Worm (Caenorhabditis elegans): Measurements from ENCODE around the gene nhr-223.
"Not testable (repeated sequence)": the region's sequence is repeated elsewhere in the genome, so short reads cannot be mapped to it uniquely, and the experiment has no call there.

Gene nhr-223

DNA sequence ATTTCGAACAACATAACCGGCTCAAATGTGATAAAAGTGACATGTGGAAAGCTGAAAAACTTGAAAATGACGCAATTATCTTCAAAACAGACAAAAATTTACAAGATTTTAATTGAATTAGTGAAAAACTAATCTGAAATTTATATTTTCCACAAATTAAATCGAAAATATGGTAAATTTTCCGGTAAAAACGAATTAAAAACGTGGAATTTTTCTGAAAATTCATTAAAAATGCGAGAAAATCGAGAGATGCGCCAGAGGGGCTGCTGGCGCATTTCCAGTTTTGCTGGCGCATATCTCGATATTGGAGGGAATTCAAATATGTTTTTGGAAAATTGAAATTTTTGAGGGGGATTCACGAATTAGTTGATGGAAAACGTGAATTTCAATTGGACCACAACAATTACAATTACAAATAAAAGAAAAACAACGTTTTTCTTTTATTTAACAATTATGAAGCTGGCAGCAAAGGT, 30.0 kb upstream of the nhr-223 start, which contains the start of the genes haf-3 and F57A10.2 (continued):
- peak; percentile 75 for TF ChIP-seq ZK185.1 (tag; optimal IDR thresholded peaks at IDR 0.05; ENCODE audit: poor library complexity, severe bottlenecking)
- peak; percentile 93 for TF ChIP-seq lin-40 (tag; optimal IDR thresholded peaks at IDR 0.05)
- TF ChIP-seq attf-3 (GFP tag; conservative IDR thresholded peaks at IDR 0.05) = peak; percentile 70
- peak; percentile 36 for TF ChIP-seq snpc-4 (GFP tag; optimal IDR thresholded peaks at IDR 0.05)
- peak; percentile 70 to 86 (median 81) for TF ChIP-seq snpc-4 (tag; optimal IDR thresholded peaks at IDR 0.05)
- 0 out of 2 replicates have a peak, but pooled peaks have one; percentile 32 for TF ChIP-seq let-526 (GFP tag; IDR thresholded peaks at IDR 0.05)
- no peak for TF ChIP-seq nhr-120 (GFP tag; IDR thresholded peaks at IDR 0.05)
- TF ChIP-seq fkh-3 (tag; optimal IDR thresholded peaks at IDR 0.05) = no peak
- peak; percentile 75 for TF ChIP-seq C06A6.2 (GFP tag; conservative IDR thresholded peaks at IDR 0.05)
- TF ChIP-seq F57A8.1 (GFP tag; optimal IDR thresholded peaks at IDR 0.05) = no peak
- TF ChIP-seq nfya-2 (GFP tag; IDR thresholded peaks at IDR 0.05) = no peak

DNA sequence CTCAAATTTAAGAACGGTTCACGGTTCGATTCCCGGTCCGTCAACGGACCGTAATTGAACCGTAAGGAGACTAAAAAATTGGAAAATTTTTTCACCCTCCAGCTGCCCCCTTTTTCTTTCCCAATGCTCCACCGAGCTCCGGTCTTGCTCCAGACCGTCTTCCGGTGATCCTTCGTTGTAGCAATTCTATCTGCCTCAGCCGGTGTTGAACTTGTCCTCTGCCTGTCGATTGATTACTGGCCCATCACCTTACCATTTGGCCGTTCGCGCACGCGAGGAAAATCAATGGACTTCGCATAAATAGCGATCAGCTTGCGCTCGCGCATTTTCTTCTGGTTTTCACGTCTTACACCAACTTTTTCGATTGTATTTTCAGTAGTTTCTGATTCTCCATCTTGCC, 28.8 kb upstream of the nhr-223 start:
- peak; percentile 53 for TF ChIP-seq B0019.2 (GFP tag; conservative IDR thresholded peaks at IDR 0.05)
- TF ChIP-seq hsf-1 (GFP tag; IDR thresholded peaks at IDR 0.05) = peak; percentile 69
- TF ChIP-seq F39B2.1 (GFP tag; IDR thresholded peaks at IDR 0.05) = peak; percentile 74
- TF ChIP-seq madf-3 (GFP tag; IDR thresholded peaks at IDR 0.05) = peak; percentile 81
- TF ChIP-seq attf-3 (GFP tag; conservative IDR thresholded peaks at IDR 0.05) = 0 out of 2 replicates have a peak, but pooled peaks have one; percentile 35
- peak; percentile 89 for TF ChIP-seq D2030.7 (GFP tag; IDR thresholded peaks at IDR 0.05)
- TF ChIP-seq tbp1 (GFP tag; optimal IDR thresholded peaks at IDR 0.05) = peak; percentile 82
- peak; percentile 77; the same call in 1 of the 2 replicates for TF ChIP-seq ztf-28 (GFP tag; IDR thresholded peaks at IDR 0.05)
- TF ChIP-seq ceh-100 (GFP tag; IDR thresholded peaks at IDR 0.05) = peak; percentile 74
- TF ChIP-seq C17E4.6 (GFP tag; IDR thresholded peaks at IDR 0.05) = peak; percentile 84
- peak; percentile 95; the same call in 1 of the 2 replicates for TF ChIP-seq aptf-3 (GFP tag; IDR thresholded peaks at IDR 0.05)
- not testable (repeated sequence) for TF ChIP-seq rpc-1 (optimal IDR thresholded peaks at IDR 0.05)
- peak; percentile 61 for TF ChIP-seq rpc-1 (tag; optimal IDR thresholded peaks at IDR 0.05)
- TF ChIP-seq B0336.3 (GFP tag; IDR thresholded peaks at IDR 0.05) = 0 out of 2 replicates have a peak, but pooled peaks have one; percentile 30
- peak; percentile 76 for TF ChIP-seq pbrm-1 (GFP tag; IDR thresholded peaks at IDR 0.05)
- 0 out of 2 replicates have a peak, but pooled peaks have one; percentile 37 for TF ChIP-seq lir-1 (GFP tag; conservative IDR thresholded peaks at IDR 0.05)
- TF ChIP-seq Y53G8AR.9 (GFP tag; conservative IDR thresholded peaks at IDR 0.05) = peak; percentile 84
- TF ChIP-seq rcor-1 (GFP tag; IDR thresholded peaks at IDR 0.05) = peak; percentile 80
- TF ChIP-seq F37B4.10 (GFP tag; IDR thresholded peaks at IDR 0.05) = peak; percentile 89; the same call in 1 of the 2 replicates
- TF ChIP-seq mes-4 (tag; optimal IDR thresholded peaks at IDR 0.05) = peak; percentile 22
- peak; percentile 89 for TF ChIP-seq attf-6 (GFP tag; IDR thresholded peaks at IDR 0.05)
- TF ChIP-seq hmg-20 (GFP tag; IDR thresholded peaks at IDR 0.05) = peak; percentile 75
- TF ChIP-seq nfyb-1 (GFP tag; IDR thresholded peaks at IDR 0.05) = peak; percentile 87
- peak; percentile 17 for TF ChIP-seq hrde-1 (tag; optimal IDR thresholded peaks at IDR 0.05; ENCODE audit: borderline replicate concordance)
- TF ChIP-seq Y95B8A.8 (GFP tag; IDR thresholded peaks at IDR 0.05) = peak; percentile 69; the same call in 1 of the 2 replicates
- TF ChIP-seq bed-1 (GFP tag; IDR thresholded peaks at IDR 0.05) = peak; percentile 84; the same call in 1 of the 2 replicates
- peak; percentile 41; the same call in 1 of the 2 replicates for TF ChIP-seq egrh-3 (GFP tag; IDR thresholded peaks at IDR 0.05)
- peak; percentile 65 for TF ChIP-seq hmg-1.2 (GFP tag; IDR thresholded peaks at IDR 0.05)
- TF ChIP-seq sea-2 (GFP tag; IDR thresholded peaks at IDR 0.05) = 0 out of 2 replicates have a peak, but pooled peaks have one; percentile 60
- peak; percentile 19 for TF ChIP-seq nhr-90 (tag; optimal IDR thresholded peaks at IDR 0.05)
- TF ChIP-seq nhr-120 (GFP tag; IDR thresholded peaks at IDR 0.05) = peak; percentile 86; the same call in 1 of the 2 replicates
- peak; percentile 80 for TF ChIP-seq ztf-18 (tag; optimal IDR thresholded peaks at IDR 0.05)
- TF ChIP-seq ceh-58 (GFP tag; IDR thresholded peaks at IDR 0.05) = peak; percentile 91
- TF ChIP-seq lin-54 (GFP tag; optimal IDR thresholded peaks at IDR 0.05) = peak; percentile 52
- TF ChIP-seq egl-18 (GFP tag; IDR thresholded peaks at IDR 0.05) = 0 out of 2 replicates have a peak, but pooled peaks have one; percentile 29
- TF ChIP-seq egl-44 (GFP tag; IDR thresholded peaks at IDR 0.05) = peak; percentile 95
- TF ChIP-seq madf-8 (GFP tag; conservative IDR thresholded peaks at IDR 0.05) = peak; percentile 39
- TF ChIP-seq dox-1 (GFP tag; IDR thresholded peaks at IDR 0.05) = peak; percentile 83
